Worm (Caenorhabditis elegans) whole organism, midembryonic: ENCODE results near the gene ZC155.4.
"Not testable (repeated sequence)": the region's sequence is repeated elsewhere in the genome, so short reads cannot be mapped to it uniquely, and the experiment has no call there.

ENCODE experiments used
- cog-1 ChIP-seq: sonication (generic microtip); optimal IDR thresholded peaks from 2 replicates; lab custom pipeline; 2016; ENCODE audit warnings: missing genetic modification characterization, missing compliant biosample characterization
- flt-1 ChIP-seq: fragments of 200-800 bp; sonication (Bioruptor generic); IDR thresholded peaks from 2 replicates; pipeline ENCODE4 v1.3.6; 2022; ENCODE audit warnings: missing genetic modification characterization, missing compliant biosample characterization
- med-1 ChIP-seq: sonication (generic microtip); optimal IDR thresholded peaks from 2 replicates; lab custom pipeline; 2017; ENCODE audit warnings: missing genetic modification characterization, mild to moderate bottlenecking, missing compliant biosample characterization, antibody characterized with exemption, missing genetic modification reagents; ENCODE audit not compliant: insufficient read depth
- ref-1 ChIP-seq: fragments of 200-800 bp; sonication (Bioruptor generic); conservative IDR thresholded peaks from 2 replicates; pipeline ENCODE4 v1.3.6; 2022; ENCODE audit warnings: missing genetic modification reagents, missing genetic modification characterization, missing compliant biosample characterization
- tab-1 ChIP-seq: fragments of 200-800 bp; sonication (Bioruptor generic); IDR thresholded peaks from 2 replicates; pipeline ENCODE4 v1.3.6; 2022; ENCODE audit warnings: missing genetic modification characterization, missing compliant biosample characterization
- ztf-23 ChIP-seq: fragments of 200-800 bp; sonication (Bioruptor generic); IDR thresholded peaks from 2 replicates; pipeline ENCODE4 v1.3.6; 2022; ENCODE audit warnings: missing genetic modification reagents, missing genetic modification characterization, missing compliant biosample characterization
- ztf-29 ChIP-seq: fragments of 200-800 bp; sonication (Bioruptor generic); IDR thresholded peaks from 2 replicates; pipeline ENCODE4 v1.3.6; 2022; ENCODE audit warnings: missing genetic modification reagents, missing genetic modification characterization, missing compliant biosample characterization

DNA sequence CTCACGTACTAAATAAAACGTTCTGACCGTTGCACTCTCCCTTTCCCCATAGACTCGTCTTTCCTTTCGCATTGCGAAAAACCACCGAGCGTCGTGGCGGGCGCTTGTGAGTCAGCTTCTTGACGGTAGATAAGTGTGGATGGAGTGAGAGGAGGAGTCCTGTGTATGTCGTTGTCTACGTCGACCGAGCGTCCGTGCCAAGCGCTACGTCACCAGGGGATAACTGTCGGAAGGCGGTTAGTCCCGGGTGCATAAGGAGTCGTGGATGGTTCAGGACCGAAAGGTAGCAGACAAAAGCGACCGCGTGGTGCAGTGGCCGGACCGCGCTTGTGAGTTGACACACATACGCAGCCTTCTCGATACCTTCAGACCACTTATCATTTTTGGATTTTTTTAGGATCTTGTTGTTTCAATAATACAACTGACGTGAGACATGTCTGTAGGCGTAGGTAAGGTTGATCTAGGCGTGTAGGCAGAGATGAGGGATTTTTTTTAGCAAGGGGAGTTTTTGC lies 4.1 kb downstream of the ZC155.4 start:
- TF ChIP-seq tab-1 (GFP tag; lab: Robert Waterston, UW) (peak; percentile 88), ref-1 (GFP tag; lab: Robert Waterston, UW) (peak; percentile 65; the same call in 1 of the 2 replicates), flt-1 (GFP tag; lab: Robert Waterston, UW) (peak; percentile 80; the same call in 1 of the 2 replicates), med-1 (peak; percentile 12), ztf-29 (GFP tag; lab: Robert Waterston, UW) (peak; percentile 42; the same call in 1 of the 2 replicates), ztf-23 (peak; percentile 78)
- not testable (repeated sequence) for TF ChIP-seq cog-1 (tag; lab: Kevin White, UChicago)
